Worm (Caenorhabditis elegans) whole organism, L4 larva: ENCODE data around the gene T16G12.8.
"Not testable (repeated sequence)": the region's sequence is repeated elsewhere in the genome, so short reads cannot be mapped to it uniquely, and the experiment has no call there.

Experiments used
- F26F4.8 ChIP-seq: fragments of 200-800 bp; sonication (Bioruptor generic); conservative IDR thresholded peaks from 2 replicates; pipeline ENCODE4 v1.3.6; 2022; ENCODE audit warnings: missing genetic modification characterization, missing compliant biosample characterization
- F37D6.2 ChIP-seq: sonication (generic microtip); optimal IDR thresholded peaks from 2 replicates; lab custom pipeline; 2016; ENCODE audit warnings: mild to moderate bottlenecking, missing genetic modification characterization, missing compliant biosample characterization
- F49E8.2 ChIP-seq: sonication (generic microtip); optimal IDR thresholded peaks from 2 replicates; lab custom pipeline; 2016; ENCODE audit warnings: missing compliant biosample characterization, mild to moderate bottlenecking, missing genetic modification characterization, borderline replicate concordance
- R02D3.7 ChIP-seq: fragments of 150-350 bp; sonication (generic microtip); optimal IDR thresholded peaks from 3 replicates; lab custom pipeline; 2014; ENCODE audit warnings: missing biosample characterization, missing genetic modification characterization
- T20F7.1 ChIP-seq: fragments of 200-800 bp; sonication (Bioruptor generic); optimal IDR thresholded peaks from 2 replicates; lab custom pipeline; 2018; ENCODE audit warnings: mild to moderate bottlenecking, missing genetic modification characterization, missing compliant biosample characterization
- Y105C5A.15 ChIP-seq: fragments of 200-800 bp; sonication (Bioruptor generic); IDR thresholded peaks from 2 replicates; pipeline ENCODE4 v1.3.6; 2022; ENCODE audit warnings: missing genetic modification characterization, missing compliant biosample characterization
- ceh-62 ChIP-seq: sonication (generic microtip); optimal IDR thresholded peaks from 2 replicates; lab custom pipeline; 2017; ENCODE audit warnings: missing biosample characterization, missing genetic modification characterization
- daf-12 ChIP-seq: fragments of 150-350 bp; optimal IDR thresholded peaks from 2 replicates; lab custom pipeline; 2014; ENCODE audit warnings: missing biosample characterization, missing genetic modification reagents, missing genetic modification characterization
- daf-16 ChIP-seq, 3 experiments: sonication (generic microtip); optimal IDR thresholded peaks; 2 replicates each; lab custom pipeline; 2016 to 2017; ENCODE audit warnings: missing genetic modification characterization in 3 of 3, missing genetic modification reagents in 3 of 3, mild to moderate bottlenecking in 2 of 3, missing compliant biosample characterization in 2 of 3, missing biosample characterization in 1 of 3, moderate library complexity in 1 of 3
- daf-8 ChIP-seq: fragments of 200-800 bp; sonication (Bioruptor generic); IDR thresholded peaks from 2 replicates; pipeline ENCODE4 v1.3.6; 2022; ENCODE audit warnings: missing genetic modification characterization, missing compliant biosample characterization
- dmd-6 ChIP-seq: fragments of 200-800 bp; sonication (Bioruptor generic); IDR thresholded peaks from 2 replicates; pipeline ENCODE4 v1.3.6; 2022; ENCODE audit warnings: missing genetic modification reagents, missing genetic modification characterization, missing compliant biosample characterization
- dmd-8 ChIP-seq: fragments of 200-800 bp; sonication (Bioruptor generic); IDR thresholded peaks from 2 replicates; pipeline ENCODE4 v1.3.6; 2022; ENCODE audit warnings: missing genetic modification characterization, missing compliant biosample characterization
- dpl-1 ChIP-seq: fragments of 150-350 bp; optimal IDR thresholded peaks from 2 replicates; lab custom pipeline; 2014; ENCODE audit warnings: missing biosample characterization, missing genetic modification reagents, missing genetic modification characterization
- dve-1 ChIP-seq: sonication (generic microtip); optimal IDR thresholded peaks from 2 replicates; lab custom pipeline; 2017; ENCODE audit warnings: antibody characterized with exemption, mild to moderate bottlenecking, missing genetic modification characterization, missing compliant biosample characterization; ENCODE audit not compliant: insufficient read depth
- egl-43 ChIP-seq: fragments of 200-800 bp; sonication (Bioruptor generic); IDR thresholded peaks from 2 replicates; pipeline ENCODE4 v1.3.6; 2022; ENCODE audit warnings: missing genetic modification reagents, missing genetic modification characterization, missing compliant biosample characterization
- fkh-10 ChIP-seq: fragments of 150-350 bp; optimal IDR thresholded peaks from 2 replicates; lab custom pipeline; 2014; ENCODE audit warnings: missing biosample characterization, missing genetic modification reagents, missing genetic modification characterization
- gei-8 ChIP-seq: fragments of 200-800 bp; sonication (Bioruptor generic); optimal IDR thresholded peaks from 2 replicates; lab custom pipeline; 2018; ENCODE audit warnings: mild to moderate bottlenecking, missing genetic modification characterization, missing compliant biosample characterization
- hif-1 ChIP-seq, 2 experiments: sonication (generic microtip); optimal IDR thresholded peaks; 2 replicates each; lab custom pipeline; 2016 to 2017; ENCODE audit warnings: missing compliant biosample characterization in 2 of 2, missing genetic modification characterization in 2 of 2, missing genetic modification reagents in 2 of 2, missing genotype in 2 of 2, mild to moderate bottlenecking in 1 of 2
- hlh-11 ChIP-seq: fragments of 200-800 bp; sonication (Bioruptor generic); optimal IDR thresholded peaks from 2 replicates; lab custom pipeline; 2018; ENCODE audit warnings: mild to moderate bottlenecking, missing genetic modification characterization, missing compliant biosample characterization
- jun-1 ChIP-seq: fragments of 150-350 bp; optimal IDR thresholded peaks from 2 replicates; lab custom pipeline; 2014; ENCODE audit warnings: missing biosample characterization, missing genetic modification reagents, missing genetic modification characterization
- lim-7 ChIP-seq: fragments of 200-800 bp; sonication (Bioruptor generic); IDR thresholded peaks from 2 replicates; pipeline ENCODE4 v1.3.6; 2022; ENCODE audit warnings: missing genetic modification characterization, missing compliant biosample characterization
- lin-29 ChIP-seq: fragments of 200-800 bp; sonication (Bioruptor generic); IDR thresholded peaks from 2 replicates; pipeline ENCODE4 v1.3.6; 2022; ENCODE audit warnings: missing genetic modification reagents, missing genetic modification characterization, missing compliant biosample characterization
- mdt-29 ChIP-seq: fragments of 200-800 bp; sonication (Bioruptor generic); IDR thresholded peaks from 2 replicates; pipeline ENCODE4 v1.3.6; 2022; ENCODE audit warnings: missing genetic modification reagents, missing genetic modification characterization, missing compliant biosample characterization
- mxl-3 ChIP-seq: fragments of 200-800 bp; sonication (Bioruptor generic); optimal IDR thresholded peaks from 2 replicates; lab custom pipeline; 2018; ENCODE audit warnings: mild to moderate bottlenecking, missing genetic modification characterization, missing compliant biosample characterization
- nhr-111 ChIP-seq: fragments of 200-800 bp; sonication (Bioruptor generic); optimal IDR thresholded peaks from 2 replicates; lab custom pipeline; 2018; ENCODE audit warnings: mild to moderate bottlenecking, missing genetic modification characterization, missing compliant biosample characterization
- nhr-237 ChIP-seq: sonication (generic microtip); optimal IDR thresholded peaks from 2 replicates; lab custom pipeline; 2017; ENCODE audit warnings: missing biosample characterization, missing genetic modification characterization
- nhr-28 ChIP-seq: fragments of 150-350 bp; optimal IDR thresholded peaks from 2 replicates; lab custom pipeline; 2014; ENCODE audit warnings: missing biosample characterization, missing genetic modification characterization
- nhr-76 ChIP-seq: fragments of 150-350 bp; optimal IDR thresholded peaks from 2 replicates; lab custom pipeline; 2014; ENCODE audit warnings: missing biosample characterization, missing genetic modification characterization
- pqm-1 ChIP-seq: sonication (generic microtip); optimal IDR thresholded peaks from 2 replicates; lab custom pipeline; 2017; ENCODE audit warnings: missing biosample characterization, missing genetic modification characterization
- saeg-2 ChIP-seq: fragments of 200-800 bp; sonication (Bioruptor generic); IDR thresholded peaks from 2 replicates; pipeline ENCODE4 v1.3.6; 2022; ENCODE audit warnings: missing genetic modification reagents, missing genetic modification characterization, missing compliant biosample characterization
- snpc-1.2 ChIP-seq: fragments of 200-800 bp; sonication (Bioruptor generic); IDR thresholded peaks from 2 replicates; pipeline ENCODE4 v1.3.6; 2022; ENCODE audit warnings: missing genetic modification reagents, missing genetic modification characterization, missing compliant biosample characterization
- spr-3 ChIP-seq: fragments of 200-800 bp; sonication (Bioruptor generic); optimal IDR thresholded peaks from 2 replicates; lab custom pipeline; 2018; ENCODE audit warnings: mild to moderate bottlenecking, missing genetic modification characterization, missing compliant biosample characterization
- tra-1 ChIP-seq: fragments of 200-800 bp; sonication (Bioruptor generic); IDR thresholded peaks from 2 replicates; pipeline ENCODE4 v1.3.6; 2022; ENCODE audit warnings: missing genetic modification reagents, missing genetic modification characterization, missing compliant biosample characterization
- zag-1 ChIP-seq: fragments of 150-350 bp; optimal IDR thresholded peaks from 2 replicates; lab custom pipeline; 2014; ENCODE audit warnings: missing biosample characterization, missing genetic modification characterization
- zip-2 ChIP-seq: fragments of 150-350 bp; optimal IDR thresholded peaks from 2 replicates; lab custom pipeline; 2014; ENCODE audit warnings: missing biosample characterization, missing genetic modification characterization

The T16G12.8 gene

ce11 chrIII:10049682-10050081, 9.4 kb upstream of the T16G12.8 start, which contains the start of gene T16G12.1:
T16G12.1 (minus strand) TSS chrIII:10049857.
- TF ChIP-seq F49E8.2: no peak
- no peak for TF ChIP-seq gei-8 (GFP tag; lab: Kevin White, UChicago)
- TF ChIP-seq nhr-28 (tag; lab: Kevin White, UChicago): peak; percentile 64
- peak; percentile 68 for TF ChIP-seq pqm-1 (tag; lab: Kevin White, UChicago)
- no peak for TF ChIP-seq dmd-8
- TF ChIP-seq tra-1 (GFP tag; lab: Robert Waterston, UW): peak; percentile 39; the same call in 1 of the 2 replicates
- peak; percentile 42 for TF ChIP-seq hlh-11 (tag; lab: Kevin White, UChicago)
- TF ChIP-seq zag-1 (tag; lab: Kevin White, UChicago): no peak
- TF ChIP-seq Y105C5A.15 (GFP tag; lab: Robert Waterston, UW): no peak
- no peak for TF ChIP-seq daf-16 (GFP tag; optimal IDR thresholded peaks at IDR 0.05; lab: Kevin White, UChicago)
- TF ChIP-seq daf-16 (tag; optimal IDR thresholded peaks at IDR 0.05; lab: Kevin White, UChicago): no peak
- no peak for TF ChIP-seq mdt-29 (GFP tag; lab: Robert Waterston, UW)
- no peak for TF ChIP-seq lim-7 (GFP tag; lab: Robert Waterston, UW)
- TF ChIP-seq nhr-76: no peak
- TF ChIP-seq dmd-6 (GFP tag; lab: Robert Waterston, UW): peak; percentile 70
- TF ChIP-seq dpl-1 (GFP tag; lab: Kevin White, UChicago): no peak
- TF ChIP-seq saeg-2 (GFP tag; lab: Robert Waterston, UW): no peak

DNA sequence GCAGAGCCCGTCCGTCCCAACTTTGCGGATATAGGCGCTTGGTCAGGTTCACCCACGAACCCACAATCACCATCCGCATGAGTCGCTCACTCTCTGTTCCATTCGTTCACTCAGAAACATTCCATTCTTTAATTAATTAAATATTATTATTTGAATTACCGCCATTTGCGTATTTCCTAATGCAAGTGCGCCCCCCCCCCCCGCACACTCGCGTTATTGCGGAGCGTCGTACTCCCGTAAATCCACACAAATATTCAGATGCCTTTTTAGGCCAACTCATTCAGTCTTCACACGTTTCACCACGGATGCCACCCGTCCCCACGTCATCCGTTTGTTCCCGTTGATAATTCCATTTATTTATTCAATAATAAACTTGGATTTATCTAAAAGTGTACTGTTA, 8.8 kb upstream of the T16G12.8 start, which contains the start of gene T16G12.3:
Gene T16G12.3, plus strand, starts transcription at position 301 of the 400 bp plus-strand sequence.
- TF ChIP-seq hif-1 (tag; optimal IDR thresholded peaks at IDR 0.05; lab: Kevin White, UChicago); spr-3 (GFP tag; lab: Kevin White, UChicago); daf-8 (GFP tag; lab: Robert Waterston, UW): not testable (repeated sequence)

- not testable (repeated sequence) for TF ChIP-seq dve-1 (tag; lab: Kevin White, UChicago); T20F7.1 (GFP tag; lab: Kevin White, UChicago); egl-43 (GFP tag; lab: Robert Waterston, UW)
Observed at ce11 chrIII:10053312-10053711, 5.8 kb upstream of the T16G12.8 start, which contains the start of gene T16G12.12. T16G12.12 (plus strand) TSS chrIII:10053612.

DNA sequence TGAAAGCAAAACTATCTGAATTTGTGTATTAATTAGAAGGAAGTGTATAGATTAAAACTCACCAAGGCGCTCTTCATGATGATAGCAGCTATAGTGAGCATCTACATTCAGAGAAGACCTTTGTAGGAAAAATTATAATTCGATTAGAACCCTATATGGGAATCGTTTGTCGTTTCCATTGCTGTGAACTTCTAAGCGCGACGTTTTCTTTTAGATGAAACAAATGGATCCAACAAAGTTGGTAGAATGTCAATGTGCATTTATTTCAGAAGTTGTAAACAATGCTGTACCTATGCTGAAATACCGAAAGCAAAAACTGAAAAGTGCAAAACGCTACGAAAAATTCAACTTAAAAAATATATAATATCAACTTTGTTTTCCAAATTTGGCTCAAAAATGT, 3.1 kb upstream of the T16G12.8 start, which contains the start of gene T16G12.10:
Gene T16G12.10, minus strand, starts transcription at position 101 of the 400 bp plus-strand sequence.
- TF ChIP-seq nhr-237 (tag; lab: Kevin White, UChicago) (no peak), jun-1 (tag; lab: Kevin White, UChicago) (no peak), F49E8.2 (no peak), F26F4.8 (GFP tag; lab: Robert Waterston, UW) (no peak), nhr-111 (GFP tag; lab: Kevin White, UChicago) (no peak), F37D6.2 (tag; lab: Kevin White, UChicago) (no peak), R02D3.7 (tag; lab: Kevin White, UChicago) (no peak), mxl-3 (no peak), tra-1 (GFP tag; lab: Robert Waterston, UW) (no peak), fkh-10 (GFP tag; lab: Kevin White, UChicago) (no peak), ceh-62 (tag; lab: Kevin White, UChicago) (no peak), snpc-1.2 (GFP tag; lab: Robert Waterston, UW) (no peak), T20F7.1 (GFP tag; lab: Kevin White, UChicago) (no peak), zip-2 (tag; lab: Kevin White, UChicago) (no peak), lin-29 (GFP tag; lab: Robert Waterston, UW) (no peak), daf-12 (no peak)
